Fruit fly (Drosophila melanogaster) whole organism, embryonic: ENCODE results near the gene Vajk2.

ENCODE experiments used
- Asciz ChIP-seq: fragments of 200-800 bp; sonication (Bioruptor generic); optimal IDR thresholded peaks from 2 replicates; lab custom pipeline; 2017; ENCODE audit warnings: missing biosample characterization, mild to moderate bottlenecking, missing genetic modification characterization, missing genetic modification reagents
- BEAF-32 ChIP-seq: fragments of 200-800 bp; sonication (Bioruptor generic); optimal IDR thresholded peaks from 3 replicates; lab custom pipeline; 2017; ENCODE audit warnings: missing biosample characterization, missing genetic modification characterization, mild to moderate bottlenecking, moderate library complexity, missing genetic modification reagents
- CG10147 ChIP-seq: fragments of 200-800 bp; sonication (Bioruptor generic); optimal IDR thresholded peaks from 2 replicates; lab custom pipeline; 2019; ENCODE audit warnings: missing biosample characterization, mild to moderate bottlenecking, missing genetic modification characterization, moderate library complexity
- CG11085 ChIP-seq: fragments of 200-800 bp; sonication (Bioruptor generic); IDR thresholded peaks from 2 replicates; pipeline ENCODE4 v1.3.6; 2022; ENCODE audit warnings: missing biosample characterization, missing genetic modification characterization
- CG11695 ChIP-seq: fragments of 200-800 bp; sonication (Bioruptor generic); IDR thresholded peaks from 3 replicates; pipeline ENCODE4 v1.3.6; 2022; ENCODE audit warnings: missing biosample characterization, missing genetic modification characterization
- CG12744 ChIP-seq: fragments of 200-800 bp; sonication (Bioruptor generic); optimal IDR thresholded peaks from 2 replicates; lab custom pipeline; 2016; ENCODE audit warnings: missing biosample characterization, missing genetic modification characterization
- CG13123 ChIP-seq: fragments of 200-800 bp; sonication (Bioruptor generic); optimal IDR thresholded peaks from 2 replicates; lab custom pipeline; 2016; ENCODE audit warnings: missing biosample characterization, missing genetic modification characterization
- CG1792 ChIP-seq: fragments of 200-800 bp; sonication (Bioruptor generic); optimal IDR thresholded peaks from 2 replicates; lab custom pipeline; 2016; ENCODE audit warnings: missing biosample characterization, missing genetic modification characterization
- CG18476 ChIP-seq: fragments of 200-800 bp; sonication (Bioruptor generic); optimal IDR thresholded peaks from 2 replicates; lab custom pipeline; 2016; ENCODE audit warnings: missing biosample characterization, mild to moderate bottlenecking, missing genetic modification characterization
- CG2199 ChIP-seq: fragments of 200-800 bp; sonication (Bioruptor generic); IDR thresholded peaks from 3 replicates; pipeline ENCODE4 v1.3.6; 2022; ENCODE audit warnings: missing biosample characterization, missing genetic modification characterization
- CG31441 ChIP-seq: fragments of 200-800 bp; sonication (Bioruptor generic); IDR thresholded peaks from 2 replicates; pipeline ENCODE4 v1.3.6; 2022; ENCODE audit warnings: missing biosample characterization, missing genetic modification characterization
- CG32772 ChIP-seq: fragments of 200-800 bp; sonication (Bioruptor generic); IDR thresholded peaks from 2 replicates; pipeline ENCODE4 v1.3.6; 2022; ENCODE audit warnings: missing biosample characterization, missing genetic modification characterization
- CG3281 ChIP-seq: fragments of 200-800 bp; sonication (Bioruptor generic); optimal IDR thresholded peaks from 3 replicates; lab custom pipeline; 2017; ENCODE audit warnings: missing biosample characterization, mild to moderate bottlenecking, missing genetic modification characterization
- CG33213 ChIP-seq: fragments of 200-800 bp; sonication (Bioruptor generic); optimal IDR thresholded peaks from 3 replicates; lab custom pipeline; 2016; ENCODE audit warnings: missing biosample characterization, missing genetic modification characterization
- CG33557 ChIP-seq: fragments of 200-800 bp; sonication (Bioruptor generic); optimal IDR thresholded peaks from 2 replicates; lab custom pipeline; 2019; ENCODE audit warnings: missing biosample characterization, mild to moderate bottlenecking, missing genetic modification characterization, moderate library complexity
- CG4707 ChIP-seq: fragments of 200-800 bp; sonication (Bioruptor generic); optimal IDR thresholded peaks from 2 replicates; lab custom pipeline; 2018; ENCODE audit warnings: missing biosample characterization, mild to moderate bottlenecking, missing genetic modification characterization, moderate library complexity
- CG7786 ChIP-seq: fragments of 200-800 bp; sonication (Bioruptor generic); optimal IDR thresholded peaks from 2 replicates; lab custom pipeline; 2016; ENCODE audit warnings: missing biosample characterization, missing genetic modification characterization
- CG9932 ChIP-seq: fragments of 200-800 bp; sonication (Bioruptor generic); IDR thresholded peaks from 2 replicates; pipeline ENCODE4 v1.3.6; 2022; ENCODE audit warnings: missing biosample characterization, missing genetic modification characterization
- CTCF ChIP-seq: fragments of 200-800 bp; sonication (Bioruptor generic); optimal IDR thresholded peaks from 2 replicates; lab custom pipeline; 2017; ENCODE audit warnings: missing biosample characterization, mild to moderate bottlenecking, missing genetic modification characterization, moderate library complexity
- CrebB ChIP-seq: fragments of 200-800 bp; sonication (Bioruptor generic); optimal IDR thresholded peaks from 3 replicates; lab custom pipeline; 2018; ENCODE audit warnings: missing biosample characterization, mild to moderate bottlenecking, missing genetic modification characterization
- D19B ChIP-seq: fragments of 200-800 bp; sonication (Bioruptor generic); optimal IDR thresholded peaks from 2 replicates; lab custom pipeline; 2017; ENCODE audit warnings: missing biosample characterization, mild to moderate bottlenecking, missing genetic modification characterization
- Gug ChIP-seq: fragments of 200-800 bp; sonication (Bioruptor generic); IDR thresholded peaks from 4 replicates; pipeline ENCODE4 v1.3.6; 2022; ENCODE audit warnings: missing biosample characterization, missing genetic modification characterization
- H15 ChIP-seq: fragments of 200-800 bp; sonication (Bioruptor generic); IDR thresholded peaks from 3 replicates; pipeline ENCODE4 v1.3.6; 2022; ENCODE audit warnings: missing biosample characterization, missing genetic modification characterization
- HmgD ChIP-seq: fragments of 200-800 bp; sonication (Bioruptor generic); optimal IDR thresholded peaks from 3 replicates; lab custom pipeline; 2016; ENCODE audit warnings: missing biosample characterization, missing genetic modification characterization
- Lpt ChIP-seq: fragments of >200 bp; optimal IDR thresholded peaks from 2 replicates; lab custom pipeline; 2018; ENCODE audit warnings: missing biosample characterization, missing genetic modification characterization
- Mrtf ChIP-seq: fragments of 200-800 bp; sonication (Bioruptor generic); IDR thresholded peaks from 3 replicates; pipeline ENCODE4 v1.3.6; 2022; ENCODE audit warnings: missing biosample characterization, missing genetic modification characterization
- Oli ChIP-seq: fragments of 200-800 bp; sonication (Bioruptor generic); optimal IDR thresholded peaks from 2 replicates; lab custom pipeline; 2018; ENCODE audit warnings: missing biosample characterization, mild to moderate bottlenecking, missing genetic modification characterization, moderate library complexity
- Ravus ChIP-seq: fragments of 200-800 bp; sonication (Bioruptor generic); IDR thresholded peaks from 2 replicates; pipeline ENCODE4 v1.3.6; 2022; ENCODE audit warnings: missing biosample characterization, missing genetic modification characterization
- Taf1 ChIP-seq: fragments of 200-800 bp; sonication (Bioruptor generic); IDR thresholded peaks from 2 replicates; pipeline ENCODE4 v1.3.6; 2022; ENCODE audit warnings: missing biosample characterization, missing genetic modification characterization
- amos ChIP-seq: fragments of 200-800 bp; sonication (Bioruptor generic); IDR thresholded peaks from 2 replicates; pipeline ENCODE4 v1.3.6; 2022; ENCODE audit warnings: missing biosample characterization, missing genetic modification characterization; ENCODE audit not compliant: partially characterized antibody
- da ChIP-seq: fragments of 200-800 bp; sonication (Bioruptor generic); optimal IDR thresholded peaks from 2 replicates; lab custom pipeline; 2016; ENCODE audit warnings: missing biosample characterization, missing genetic modification characterization
- danr ChIP-seq: fragments of 200-800 bp; sonication (Bioruptor generic); IDR thresholded peaks from 2 replicates; pipeline ENCODE4 v1.3.6; 2022; ENCODE audit warnings: missing biosample characterization, missing genetic modification characterization
- en ChIP-seq: fragments of 200-800 bp; sonication (Bioruptor generic); optimal IDR thresholded peaks from 2 replicates; lab custom pipeline; 2016; ENCODE audit warnings: missing biosample characterization, missing genetic modification characterization
- gsb ChIP-seq: fragments of 200-800 bp; sonication (Bioruptor generic); IDR thresholded peaks from 2 replicates; pipeline ENCODE4 v1.3.6; 2022; ENCODE audit warnings: missing biosample characterization, missing genetic modification characterization
- her ChIP-seq: fragments of 200-800 bp; sonication (Bioruptor generic); optimal IDR thresholded peaks from 2 replicates; lab custom pipeline; 2016; ENCODE audit warnings: missing biosample characterization, missing genetic modification characterization
- insv ChIP-seq, 2 experiments: fragments of 200-800 bp; sonication (Bioruptor generic); optimal IDR thresholded peaks; 3 replicates each; lab custom pipeline; 2016 to 2018; ENCODE audit warnings: missing biosample characterization in 2 of 2, missing genetic modification characterization in 2 of 2
- jigr1 ChIP-seq: fragments of 200-800 bp; sonication (Bioruptor generic); IDR thresholded peaks from 3 replicates; pipeline ENCODE4 v1.3.6; 2022; ENCODE audit warnings: missing biosample characterization, missing genetic modification characterization
- lmd ChIP-seq: fragments of 200-800 bp; sonication (Bioruptor generic); IDR thresholded peaks from 2 replicates; pipeline ENCODE4 v1.3.6; 2022; ENCODE audit warnings: missing biosample characterization, missing genetic modification characterization
- luna ChIP-seq: fragments of 200-800 bp; sonication (Bioruptor generic); optimal IDR thresholded peaks from 2 replicates; lab custom pipeline; 2016; ENCODE audit warnings: missing biosample characterization, missing genetic modification characterization
- nerfin-1 ChIP-seq: fragments of 200-800 bp; sonication (Bioruptor generic); optimal IDR thresholded peaks from 3 replicates; lab custom pipeline; 2019; ENCODE audit warnings: missing biosample characterization, mild to moderate bottlenecking, missing genetic modification characterization, moderate library complexity
- pfk ChIP-seq: fragments of 200-800 bp; sonication (Bioruptor generic); optimal IDR thresholded peaks from 2 replicates; lab custom pipeline; 2018; ENCODE audit warnings: missing biosample characterization, mild to moderate bottlenecking, missing genetic modification characterization, moderate library complexity
- pita ChIP-seq: fragments of 200-800 bp; sonication (Bioruptor generic); optimal IDR thresholded peaks from 2 replicates; lab custom pipeline; 2017; ENCODE audit warnings: missing biosample characterization, mild to moderate bottlenecking, missing genetic modification characterization
- row ChIP-seq: fragments of 200-800 bp; sonication (Bioruptor generic); IDR thresholded peaks from 3 replicates; pipeline ENCODE4 v1.3.6; 2022; ENCODE audit warnings: missing biosample characterization, missing genetic modification characterization
- sob ChIP-seq: fragments of 200-800 bp; sonication (Bioruptor generic); IDR thresholded peaks from 2 replicates; pipeline ENCODE4 v1.3.6; 2022; ENCODE audit warnings: missing biosample characterization, missing genetic modification characterization
- stwl ChIP-seq: fragments of 200-800 bp; sonication (Bioruptor generic); optimal IDR thresholded peaks from 3 replicates; lab custom pipeline; 2018; ENCODE audit warnings: missing biosample characterization, mild to moderate bottlenecking, missing genetic modification characterization, moderate library complexity
- tna ChIP-seq: fragments of 200-800 bp; sonication (Bioruptor generic); IDR thresholded peaks from 2 replicates; pipeline ENCODE4 v1.3.6; 2022; ENCODE audit warnings: missing biosample characterization, missing genetic modification characterization; ENCODE audit not compliant: partially characterized antibody
- trh ChIP-seq: fragments of 200-800 bp; sonication (Bioruptor generic); optimal IDR thresholded peaks from 2 replicates; lab custom pipeline; 2016; ENCODE audit warnings: missing biosample characterization, missing genetic modification characterization
- vnd ChIP-seq: fragments of 200-800 bp; sonication (Bioruptor generic); IDR thresholded peaks from 3 replicates; pipeline ENCODE4 v1.3.6; 2022; ENCODE audit warnings: missing biosample characterization, missing genetic modification characterization; ENCODE audit not compliant: partially characterized antibody
- wdn ChIP-seq: fragments of 200-800 bp; sonication (Bioruptor generic); IDR thresholded peaks from 2 replicates; pipeline ENCODE4 v1.3.6; 2022; ENCODE audit warnings: missing biosample characterization, missing genetic modification characterization
- zen ChIP-seq: fragments of 200-800 bp; sonication (Bioruptor generic); optimal IDR thresholded peaks from 3 replicates; lab custom pipeline; 2018; ENCODE audit warnings: missing biosample characterization, mild to moderate bottlenecking, missing genetic modification characterization, moderate library complexity
- zen2 ChIP-seq: fragments of 200-800 bp; sonication (Bioruptor generic); IDR thresholded peaks from 3 replicates; pipeline ENCODE4 v1.3.6; 2022; ENCODE audit warnings: missing biosample characterization, missing genetic modification characterization; ENCODE audit not compliant: partially characterized antibody

The Vajk2 gene

DNA sequence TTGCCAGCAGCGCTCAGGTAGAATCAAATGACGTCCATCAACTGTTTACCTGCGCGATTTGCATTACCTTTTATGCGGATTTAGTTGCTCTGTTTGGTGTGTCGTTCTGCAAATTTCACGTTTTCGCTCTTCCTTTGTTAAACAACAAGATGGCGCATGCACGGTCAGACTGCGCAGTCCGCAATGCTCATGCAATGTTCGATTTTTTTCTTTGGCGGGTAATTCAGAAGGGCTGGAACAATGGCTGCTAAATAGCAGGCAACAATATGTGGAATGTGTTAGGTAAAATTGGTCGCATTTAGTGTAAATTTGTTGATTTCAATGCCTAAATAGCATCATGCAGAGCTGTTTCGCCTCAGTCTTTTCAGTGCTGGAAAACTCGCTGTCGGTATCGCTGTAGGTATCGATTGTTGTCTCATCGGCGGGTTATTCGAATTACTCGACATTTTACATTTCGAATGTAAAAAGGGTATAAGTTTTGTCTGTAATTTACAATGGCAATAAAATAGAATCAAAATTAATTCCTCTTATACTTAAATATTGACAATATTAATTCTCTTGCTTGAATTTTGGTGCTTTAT, 30.1 kb downstream of the Vajk2 start, which contains the start of gene Smg5:
Gene Smg5 (minus strand): TSS at position 331 of the 581 bp plus-strand sequence.
- TF ChIP-seq CG7786 (peak; percentile 97), CG32772 (GFP tag; lab: Robert Waterston, UW) (peak; percentile 96), CG33557 (peak; percentile 53), gsb (GFP tag; lab: Robert Waterston, UW) (peak; percentile 95), CG13123 (GFP tag; lab: Kevin White, UChicago) (peak; percentile 89), CG10147 (GFP tag; lab: Kevin White, UChicago) (peak; percentile 76), CG1792 (GFP tag; lab: Kevin White, UChicago) (peak; percentile 100), HmgD (GFP tag; lab: Kevin White, UChicago) (peak; percentile 99), CG2199 (GFP tag; lab: Robert Waterston, UW) (peak; percentile 92; the same call in 2 of the 3 replicates), pfk (GFP tag; lab: Kevin White, UChicago) (peak; percentile 33), pita (no peak), sob (peak; percentile 99), CrebB (tag; lab: Kevin White, UChicago) (peak; percentile 51), CG11695 (GFP tag; lab: Robert Waterston, UW) (peak; percentile 88), Gug (peak; percentile 91), CG31441 (GFP tag; lab: Robert Waterston, UW) (no peak; the same call in none of the 2 replicates), CG3281 (GFP tag; lab: Kevin White, UChicago) (peak; percentile 68), lmd (peak; percentile 99), danr (GFP tag; lab: Robert Waterston, UW) (peak; percentile 82), Asciz (GFP tag; lab: Kevin White, UChicago) (peak; percentile 23), vnd (GFP tag; lab: Robert Waterston, UW) (peak; percentile 96), CG18476 (GFP tag; lab: Kevin White, UChicago) (peak; percentile 88), CG4707 (GFP tag; lab: Kevin White, UChicago) (peak; percentile 35), jigr1 (GFP tag; lab: Robert Waterston, UW) (peak; percentile 65; the same call in 2 of the 3 replicates), tna (peak; percentile 96), wdn (peak; percentile 90), CTCF (peak; percentile 42), insv (GFP tag; optimal IDR thresholded peaks at IDR 0.05; lab: Kevin White, UChicago) (peak in 1 of 2 experiments; percentile 65), BEAF-32 (GFP tag; lab: Kevin White, UChicago) (peak; percentile 79), Ravus (GFP tag; lab: Robert Waterston, UW) (peak; percentile 67), CG11085 (peak; percentile 88), zen2 (GFP tag; lab: Robert Waterston, UW) (peak; percentile 71; the same call in 2 of the 3 replicates), CG12744 (GFP tag; lab: Kevin White, UChicago) (peak; percentile 85), H15 (GFP tag; lab: Robert Waterston, UW) (peak; percentile 98), her (GFP tag; lab: Kevin White, UChicago) (peak; percentile 95), D19B (GFP tag; lab: Kevin White, UChicago) (no peak), luna (GFP tag; lab: Kevin White, UChicago) (peak; percentile 92), en (peak; percentile 89), nerfin-1 (tag; lab: Kevin White, UChicago) (peak; percentile 89), row (peak; percentile 96), CG33213 (GFP tag; lab: Kevin White, UChicago) (peak; percentile 96), da (GFP tag; lab: Kevin White, UChicago) (peak; percentile 92), CG9932 (GFP tag; lab: Robert Waterston, UW) (peak; percentile 97), zen (peak; percentile 99), Mrtf (peak; percentile 97), Oli (peak; percentile 83), amos (peak; percentile 90), Taf1 (GFP tag; lab: Robert Waterston, UW) (peak; percentile 76), Lpt (GFP tag; lab: Kevin White, UChicago) (no peak), stwl (peak; percentile 76), trh (GFP tag; lab: Kevin White, UChicago) (peak; percentile 76)
